Worm (Caenorhabditis elegans): ENCODE data around the gene C15F1.8.

- no peak for TF ChIP-seq aly-1 (tag; optimal IDR thresholded peaks at IDR 0.05)
- no peak for TF ChIP-seq B0310.2 (tag; optimal IDR thresholded peaks at IDR 0.05)
- TF ChIP-seq scrt-1 (GFP tag; IDR thresholded peaks at IDR 0.05), result no peak
Measured at ce11 chrII:6972185-6972737, 5.4 kb downstream of the C15F1.8 start, which contains the start of gene art-1.
